Worm (Caenorhabditis elegans) whole organism, midembryonic: ENCODE measurements around the gene clc-21.
"Not testable (repeated sequence)": the region's sequence is repeated elsewhere in the genome, so short reads cannot be mapped to it uniquely, and the experiment has no call there.

Experiments
- flt-1 ChIP-seq: fragments of 200-800 bp; sonication (Bioruptor generic); IDR thresholded peaks from 2 replicates; pipeline ENCODE4 v1.3.6; 2022; ENCODE audit warnings: missing genetic modification characterization, missing compliant biosample characterization
- med-1 ChIP-seq: sonication (generic microtip); optimal IDR thresholded peaks from 2 replicates; lab custom pipeline; 2017; ENCODE audit warnings: missing genetic modification characterization, mild to moderate bottlenecking, missing compliant biosample characterization, antibody characterized with exemption, missing genetic modification reagents; ENCODE audit not compliant: insufficient read depth
- ref-1 ChIP-seq: fragments of 200-800 bp; sonication (Bioruptor generic); conservative IDR thresholded peaks from 2 replicates; pipeline ENCODE4 v1.3.6; 2022; ENCODE audit warnings: missing genetic modification reagents, missing genetic modification characterization, missing compliant biosample characterization

DNA sequence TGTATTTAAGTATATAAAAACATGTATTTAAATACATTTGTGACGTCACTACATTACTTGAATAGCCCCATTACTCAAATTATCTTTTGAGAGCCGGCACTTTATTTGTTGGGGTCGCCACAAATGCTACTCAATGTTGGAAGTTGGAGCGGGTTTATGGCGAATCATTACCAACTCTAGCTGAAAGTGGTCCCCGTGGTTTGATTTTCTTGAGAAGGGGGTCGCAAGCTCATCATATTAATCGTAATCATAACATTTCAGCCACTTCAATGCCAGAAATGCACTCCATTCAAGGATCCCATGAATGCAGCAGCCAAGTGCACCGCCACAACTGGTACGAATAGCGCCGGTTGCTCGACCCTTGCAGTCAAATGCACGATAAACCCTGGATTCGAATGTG is 47.3 kb downstream of the clc-21 start, which contains the start of gene F20E11.7:
- TF ChIP-seq flt-1 (GFP tag; lab: Robert Waterston, UW); med-1; ref-1 (GFP tag; lab: Robert Waterston, UW): not testable (repeated sequence)
